Worm (Caenorhabditis elegans) whole organism, early embryonic: ENCODE measurements around the gene nlp-46.

Experiments
- ama-1 ChIP-seq: fragments of 150-350 bp; optimal IDR thresholded peaks from 2 replicates; lab custom pipeline; 2014
- flt-1 ChIP-seq: fragments of 200-800 bp; sonication (Bioruptor generic); IDR thresholded peaks from 2 replicates; pipeline ENCODE4 v1.3.6; 2022; ENCODE audit warnings: missing genetic modification characterization, missing compliant biosample characterization
- hnd-1 ChIP-seq: sonication (generic microtip); optimal IDR thresholded peaks from 2 replicates; lab custom pipeline; 2016; ENCODE audit warnings: missing genetic modification characterization, missing compliant biosample characterization
- tbx-11 ChIP-seq: fragments of 200-800 bp; sonication (Bioruptor generic); IDR thresholded peaks from 2 replicates; pipeline ENCODE4 v1.3.6; 2022; ENCODE audit warnings: missing genetic modification characterization, missing compliant biosample characterization
- tbx-37 ChIP-seq: fragments of 200-800 bp; sonication (Bioruptor generic); conservative IDR thresholded peaks from 2 replicates; pipeline ENCODE4 v1.3.6; 2022; ENCODE audit warnings: missing genetic modification reagents, missing genetic modification characterization, missing compliant biosample characterization

ce11 chrV:12517757-12518156 lies 11.7 kb upstream of the nlp-46 start:
- TF ChIP-seq hnd-1 (tag; lab: Kevin White, UChicago) (no peak), ama-1 (no peak), tbx-37 (GFP tag; lab: Robert Waterston, UW) (no peak), tbx-11 (GFP tag; lab: Robert Waterston, UW) (no peak), flt-1 (GFP tag; lab: Robert Waterston, UW) (no peak)
